Worm (Caenorhabditis elegans): ENCODE measurements around the gene rer-1.

rer-1 gene

DNA sequence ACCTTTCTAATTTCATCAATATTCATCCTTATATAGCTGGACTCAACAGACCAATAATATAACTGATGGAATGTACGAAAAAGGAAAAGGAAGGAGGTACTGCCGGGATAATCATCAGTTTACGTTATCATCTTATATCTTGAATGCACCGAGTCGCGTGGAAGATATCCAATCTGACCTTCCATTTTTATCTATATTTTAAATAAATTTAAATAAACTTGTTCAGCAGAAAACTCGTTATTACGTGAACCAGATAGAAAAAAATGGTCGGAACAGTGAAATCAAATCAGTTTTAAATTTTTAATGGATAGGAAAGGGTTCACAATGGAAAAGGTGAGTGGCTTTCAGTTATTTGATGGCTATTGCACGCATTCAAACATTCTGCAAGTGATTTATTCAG is 44.3 kb upstream of the rer-1 start, which contains the start of gene pah-1:
pah-1 (minus strand) TSS at position 101 of the 400 bp plus-strand sequence.
- TF ChIP-seq mls-2 (tag; optimal IDR thresholded peaks at IDR 0.05) (no peak), ztf-11 (tag; optimal IDR thresholded peaks at IDR 0.05) (no peak), nhr-237 (tag; optimal IDR thresholded peaks at IDR 0.05) (no peak), unc-62 (GFP tag; optimal IDR thresholded peaks at IDR 0.05) (no peak)

DNA sequence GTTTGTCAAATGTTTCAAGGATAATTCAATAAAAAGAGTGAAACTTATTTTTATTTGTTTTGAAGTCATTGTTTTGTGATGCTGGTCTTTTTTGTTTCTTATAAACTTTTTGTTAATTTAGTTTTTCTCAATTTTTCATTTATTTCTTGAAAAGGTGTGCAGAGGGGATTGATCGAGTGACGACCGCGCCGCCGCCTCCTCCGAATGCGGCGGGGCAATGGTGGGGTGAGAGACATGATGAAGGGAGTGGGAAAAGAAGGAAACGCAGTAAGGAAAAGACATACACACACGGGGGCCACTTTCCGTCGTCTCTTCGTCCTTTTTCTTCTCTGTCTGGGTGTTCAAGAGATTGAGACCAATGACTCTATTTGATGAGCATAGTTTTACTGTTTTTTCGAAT is 41.8 kb upstream of the rer-1 start:
- TF ChIP-seq lsy-2 (tag; optimal IDR thresholded peaks at IDR 0.05) (peak; percentile 1), lin-32 (GFP tag; optimal IDR thresholded peaks at IDR 0.05) (no peak), flh-1 (GFP tag; optimal IDR thresholded peaks at IDR 0.05) (no peak), ces-1 (GFP tag; optimal IDR thresholded peaks at IDR 0.05) (peak; percentile 2), nhr-76 (tag; optimal IDR thresholded peaks at IDR 0.05) (no peak), hlh-1 (tag; optimal IDR thresholded peaks at IDR 0.05) (peak; percentile 15), unc-120 (tag; optimal IDR thresholded peaks at IDR 0.05; ENCODE audit: poor library complexity, severe bottlenecking) (peak; percentile 84), mab-5 (tag; optimal IDR thresholded peaks at IDR 0.05) (no peak)

- no peak for TF ChIP-seq zip-8 (tag; optimal IDR thresholded peaks at IDR 0.05)
- TF ChIP-seq bed-3 (GFP tag; optimal IDR thresholded peaks at IDR 0.05) = no peak
- TF ChIP-seq flh-1 (GFP tag; optimal IDR thresholded peaks at IDR 0.05) = no peak
- no peak for TF ChIP-seq nhr-76 (tag; optimal IDR thresholded peaks at IDR 0.05)
- no peak for TF ChIP-seq snpc-4 (tag; optimal IDR thresholded peaks at IDR 0.05)
- no peak for TF ChIP-seq mep-1 (tag; optimal IDR thresholded peaks at IDR 0.05)
- no peak for TF ChIP-seq elt-3 (tag; optimal IDR thresholded peaks at IDR 0.05)
- TF ChIP-seq mls-2 (tag; optimal IDR thresholded peaks at IDR 0.05) = no peak
- no peak for TF ChIP-seq unc-62 (GFP tag; optimal IDR thresholded peaks at IDR 0.05)
- no peak for TF ChIP-seq ceh-39 (tag; optimal IDR thresholded peaks at IDR 0.05)
- no peak for TF ChIP-seq elt-1 (tag; optimal IDR thresholded peaks at IDR 0.05; ENCODE audit: borderline replicate concordance, insufficient read depth)
- no peak for TF ChIP-seq nhr-28 (tag; optimal IDR thresholded peaks at IDR 0.05)
- TF ChIP-seq ceh-43 (GFP tag; optimal IDR thresholded peaks at IDR 0.05) = no peak
- no peak for TF ChIP-seq nhr-12 (tag; optimal IDR thresholded peaks at IDR 0.05)
- no peak for TF ChIP-seq nhr-237 (tag; optimal IDR thresholded peaks at IDR 0.05)
- no peak for TF ChIP-seq cnd-1 (tag; optimal IDR thresholded peaks at IDR 0.05)
These were observed 40.5 kb upstream of the rer-1 start, which contains the start of gene let-19 for ce11 chrII:8770675-8771074. Gene let-19, plus strand, starts transcription at chrII:8770975.

- TF ChIP-seq bed-3 (GFP tag; optimal IDR thresholded peaks at IDR 0.05) = no peak
- TF ChIP-seq pha-4 (tag; optimal IDR thresholded peaks at IDR 0.05) = no peak
- TF ChIP-seq ces-1 (GFP tag; optimal IDR thresholded peaks at IDR 0.05) = no peak
- TF ChIP-seq tbx-8 (GFP tag; optimal IDR thresholded peaks at IDR 0.05) = no peak
- no peak for TF ChIP-seq sptf-1 (tag; optimal IDR thresholded peaks at IDR 0.05)
- no peak for TF ChIP-seq ceh-43 (GFP tag; optimal IDR thresholded peaks at IDR 0.05)
- TF ChIP-seq nhr-28 (tag; optimal IDR thresholded peaks at IDR 0.05) = no peak
- no peak for TF ChIP-seq nhr-2 (tag; optimal IDR thresholded peaks at IDR 0.05)
- TF ChIP-seq blmp-1 (tag; optimal IDR thresholded peaks at IDR 0.05) = no peak
- no peak for TF ChIP-seq hlh-1 (tag; optimal IDR thresholded peaks at IDR 0.05)
- TF ChIP-seq lin-32 (GFP tag; optimal IDR thresholded peaks at IDR 0.05) = no peak
- no peak for TF ChIP-seq ham-2 (GFP tag; optimal IDR thresholded peaks at IDR 0.05)
- no peak for TF ChIP-seq ceh-39 (tag; optimal IDR thresholded peaks at IDR 0.05)
- no peak for TF ChIP-seq nhr-237 (tag; optimal IDR thresholded peaks at IDR 0.05)
- TF ChIP-seq unc-120 (tag; optimal IDR thresholded peaks at IDR 0.05; ENCODE audit: poor library complexity, severe bottlenecking) = no peak
- no peak for TF ChIP-seq elt-3 (tag; optimal IDR thresholded peaks at IDR 0.05)
- TF ChIP-seq elt-1 (tag; optimal IDR thresholded peaks at IDR 0.05; ENCODE audit: borderline replicate concordance, insufficient read depth) = no peak
- no peak for TF ChIP-seq lsy-2 (tag; optimal IDR thresholded peaks at IDR 0.05)
- no peak for TF ChIP-seq cnd-1 (tag; optimal IDR thresholded peaks at IDR 0.05)
These were observed 34.7 kb upstream of the rer-1 start for ce11 chrII:8776504-8776903.

DNA sequence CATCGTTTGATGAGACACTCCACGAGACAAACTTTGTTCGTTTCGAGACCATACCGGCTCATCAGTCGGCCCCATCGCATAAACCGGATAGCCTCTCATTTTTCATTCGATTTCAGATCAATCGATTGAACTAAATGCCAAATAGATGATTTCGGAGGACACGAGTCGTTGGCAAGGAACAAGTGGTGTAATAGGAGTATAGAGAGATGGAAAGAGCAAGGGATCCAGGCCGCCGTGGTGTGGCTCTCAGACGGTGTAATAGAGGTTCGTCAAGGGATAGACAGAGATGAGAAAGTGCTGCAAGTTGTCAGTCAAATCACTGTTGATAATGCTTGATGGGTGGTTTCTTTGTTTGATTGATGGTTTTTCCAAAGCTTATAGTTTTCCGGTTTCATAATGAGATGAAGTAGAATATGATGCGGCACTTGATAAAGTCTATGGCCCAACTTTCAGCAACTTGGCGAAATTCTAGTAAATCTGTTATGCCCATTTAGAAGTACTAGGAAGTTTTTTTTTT is 27.7 kb upstream of the rer-1 start, which contains the start of gene sgn-1:
sgn-1 (minus strand) TSS at position 220 of the 517 bp plus-strand sequence.
- TF ChIP-seq sem-2 (GFP tag; optimal IDR thresholded peaks at IDR 0.05) (no peak), unc-62 (GFP tag; optimal IDR thresholded peaks at IDR 0.05) (peak; percentile 96), cnd-1 (tag; optimal IDR thresholded peaks at IDR 0.05) (no peak), hlh-1 (tag; optimal IDR thresholded peaks at IDR 0.05) (peak; percentile 71), mab-5 (tag; optimal IDR thresholded peaks at IDR 0.05) (no peak), unc-120 (tag; optimal IDR thresholded peaks at IDR 0.05; ENCODE audit: poor library complexity, severe bottlenecking) (peak; percentile 64), nhr-2 (tag; optimal IDR thresholded peaks at IDR 0.05) (no peak), M03D4.4 (tag; optimal IDR thresholded peaks at IDR 0.05) (no peak)

Data from whole organism, mixed stage, embryonic.